Fruit fly (Drosophila melanogaster): ENCODE results near the gene mxt.
A peak's percentile ranks its signal among the peaks of the same experiment; 100 is the strongest.

Gene mxt

dm6 chr2L:4821757-4822156 is 25.3 kb downstream of the mxt start, which contains the start of gene CG15628:
Gene CG15628, plus strand, starts transcription at chr2L:4821774.
- no peak for TF ChIP-seq CTCF (optimal IDR thresholded peaks at IDR 0.05)
- no peak for TF ChIP-seq CG8478 (optimal IDR thresholded peaks at IDR 0.05)

- TF ChIP-seq CG8478 (optimal IDR thresholded peaks at IDR 0.05) (no peak), CTCF (optimal IDR thresholded peaks at IDR 0.05) (no peak)
Measured at dm6 chr2L:4821319-4821717, 25.8 kb downstream of the mxt start.

- TF ChIP-seq CG8478 (optimal IDR thresholded peaks at IDR 0.05): no peak
- TF ChIP-seq CTCF (optimal IDR thresholded peaks at IDR 0.05): no peak
Measured at dm6 chr2L:4820448-4821318, 26.4 kb downstream of the mxt start.

dm6 chr2L:4819995-4820394 is 27.1 kb downstream of the mxt start:
- TF ChIP-seq CTCF (optimal IDR thresholded peaks at IDR 0.05) (no peak), CG8478 (optimal IDR thresholded peaks at IDR 0.05) (no peak)

- TF ChIP-seq CG8478 (optimal IDR thresholded peaks at IDR 0.05) (no peak), CTCF (optimal IDR thresholded peaks at IDR 0.05) (no peak)
Measured at dm6 chr2L:4818056-4818455, 29.0 kb downstream of the mxt start, which contains the start of gene CG3225. Gene CG3225, minus strand, starts transcription at chr2L:4818245.

- TF ChIP-seq CG8478 (optimal IDR thresholded peaks at IDR 0.05) (no peak), CTCF (optimal IDR thresholded peaks at IDR 0.05) (no peak)
Measured at dm6 chr2L:4813023-4813339, 34.1 kb downstream of the mxt start.

dm6 chr2L:4812261-4813022 is 34.7 kb downstream of the mxt start, which contains the start of gene CG15629:
Gene CG15629, plus strand, starts transcription at chr2L:4813009.
- TF ChIP-seq CG8478 (optimal IDR thresholded peaks at IDR 0.05) (no peak), CTCF (optimal IDR thresholded peaks at IDR 0.05) (no peak)

- TF ChIP-seq CTCF (optimal IDR thresholded peaks at IDR 0.05): no peak
- no peak for TF ChIP-seq CG8478 (optimal IDR thresholded peaks at IDR 0.05)
Measured at dm6 chr2L:4811491-4812058, 35.5 kb downstream of the mxt start.

dm6 chr2L:4810697-4811490 is 36.2 kb downstream of the mxt start:
- TF ChIP-seq CTCF (optimal IDR thresholded peaks at IDR 0.05): no peak
- TF ChIP-seq CG8478 (optimal IDR thresholded peaks at IDR 0.05): no peak

dm6 chr2L:4810044-4810609 is 37.0 kb downstream of the mxt start:
- peak in 1 of 2 experiments; percentile 23 for TF ChIP-seq CTCF (optimal IDR thresholded peaks at IDR 0.05)
- no peak for TF ChIP-seq CG8478 (optimal IDR thresholded peaks at IDR 0.05)

- no peak for TF ChIP-seq CG8478 (optimal IDR thresholded peaks at IDR 0.05)
- TF ChIP-seq CTCF (optimal IDR thresholded peaks at IDR 0.05): no peak
Measured at dm6 chr2L:4807953-4808604, 39.0 kb downstream of the mxt start.

dm6 chr2L:4806109-4806508 is 41.0 kb downstream of the mxt start:
- TF ChIP-seq CTCF (optimal IDR thresholded peaks at IDR 0.05) (no peak), CG8478 (optimal IDR thresholded peaks at IDR 0.05) (no peak)

dm6 chr2L:4801705-4802216 is 45.3 kb downstream of the mxt start, which contains the start of gene slf:
Gene slf, minus strand, starts transcription at chr2L:4801923.
- no peak for TF ChIP-seq CG8478 (optimal IDR thresholded peaks at IDR 0.05)
- no peak for TF ChIP-seq CTCF (optimal IDR thresholded peaks at IDR 0.05)

dm6 chr2L:4800033-4800432 is 47.1 kb downstream of the mxt start:
- TF ChIP-seq CTCF (optimal IDR thresholded peaks at IDR 0.05): no peak
- TF ChIP-seq CG8478 (optimal IDR thresholded peaks at IDR 0.05): no peak

All from S2 (cell line).